Worm (Caenorhabditis elegans) whole organism, mixed stage, embryonic: Measurements from ENCODE around the gene C17F4.8.

Source experiments
- M03D4.4 ChIP-seq: sonication (generic microtip); optimal IDR thresholded peaks from 2 replicates; lab custom pipeline; 2017; ENCODE audit warnings: mild to moderate bottlenecking, missing genetic modification characterization, missing compliant biosample characterization
- bed-3 ChIP-seq: fragments of 200-800 bp; sonication (Bioruptor generic); optimal IDR thresholded peaks from 3 replicates; lab custom pipeline; 2018; ENCODE audit warnings: mild to moderate bottlenecking, missing genetic modification characterization, moderate library complexity, missing compliant biosample characterization
- blmp-1 ChIP-seq: fragments of 150-350 bp; optimal IDR thresholded peaks from 2 replicates; lab custom pipeline; 2014; ENCODE audit warnings: missing biosample characterization, missing genetic modification characterization
- ceh-39 ChIP-seq: fragments of 150-350 bp; optimal IDR thresholded peaks from 2 replicates; lab custom pipeline; 2014; ENCODE audit warnings: missing biosample characterization, missing genetic modification characterization
- ceh-43 ChIP-seq: fragments of 200-800 bp; sonication (Bioruptor generic); optimal IDR thresholded peaks from 2 replicates; lab custom pipeline; 2018; ENCODE audit warnings: mild to moderate bottlenecking, missing genetic modification characterization, moderate library complexity, missing compliant biosample characterization
- ceh-83 ChIP-seq: fragments of 200-800 bp; sonication (Bioruptor generic); optimal IDR thresholded peaks from 2 replicates; lab custom pipeline; 2018; ENCODE audit warnings: mild to moderate bottlenecking, missing genetic modification characterization, missing compliant biosample characterization
- ces-1 ChIP-seq: fragments of 150-350 bp; optimal IDR thresholded peaks from 2 replicates; lab custom pipeline; 2014; ENCODE audit warnings: missing biosample characterization, missing genetic modification reagents, missing genetic modification characterization
- drap-1 ChIP-seq: fragments of 200-800 bp; sonication (Bioruptor generic); optimal IDR thresholded peaks from 3 replicates; lab custom pipeline; 2018; ENCODE audit warnings: mild to moderate bottlenecking, missing genetic modification characterization, missing compliant biosample characterization
- elt-1 ChIP-seq: sonication (generic microtip); optimal IDR thresholded peaks from 2 replicates; lab custom pipeline; 2017; ENCODE audit warnings: missing genetic modification characterization, mild to moderate bottlenecking, missing compliant biosample characterization, antibody characterized with exemption, moderate library complexity, borderline replicate concordance; ENCODE audit not compliant: insufficient read depth
- elt-3 ChIP-seq: fragments of 150-350 bp; optimal IDR thresholded peaks from 2 replicates; lab custom pipeline; 2014; ENCODE audit warnings: missing biosample characterization, missing genetic modification characterization
- hlh-1 ChIP-seq: fragments of 150-350 bp; optimal IDR thresholded peaks from 2 replicates; lab custom pipeline; 2014; ENCODE audit warnings: missing biosample characterization, missing genetic modification reagents, missing genetic modification characterization
- lin-13 ChIP-seq: fragments of 150-350 bp; optimal IDR thresholded peaks from 2 replicates; lab custom pipeline; 2014; ENCODE audit warnings: missing biosample characterization, missing genetic modification characterization
- lin-32 ChIP-seq: fragments of 200-800 bp; sonication (Bioruptor generic); optimal IDR thresholded peaks from 2 replicates; lab custom pipeline; 2018; ENCODE audit warnings: mild to moderate bottlenecking, missing genetic modification characterization, missing compliant biosample characterization
- lsy-2 ChIP-seq: fragments of 150-350 bp; optimal IDR thresholded peaks from 2 replicates; lab custom pipeline; 2014; ENCODE audit warnings: missing biosample characterization, missing genetic modification characterization
- mab-5 ChIP-seq: fragments of 150-350 bp; optimal IDR thresholded peaks from 2 replicates; lab custom pipeline; 2014; ENCODE audit warnings: missing biosample characterization, missing genetic modification characterization
- mep-1 ChIP-seq: fragments of 150-350 bp; optimal IDR thresholded peaks from 2 replicates; lab custom pipeline; 2017; ENCODE audit warnings: missing biosample characterization, missing genetic modification reagents, missing genetic modification characterization, inconsistent platforms
- mls-2 ChIP-seq: sonication (generic microtip); optimal IDR thresholded peaks from 2 replicates; lab custom pipeline; 2016; ENCODE audit warnings: mild to moderate bottlenecking, missing genetic modification characterization, moderate library complexity, missing compliant biosample characterization
- nhr-12 ChIP-seq: fragments of 150-350 bp; optimal IDR thresholded peaks from 2 replicates; lab custom pipeline; 2014; ENCODE audit warnings: missing biosample characterization, missing genetic modification characterization
- nhr-2 ChIP-seq: fragments of 150-350 bp; optimal IDR thresholded peaks from 2 replicates; lab custom pipeline; 2014; ENCODE audit warnings: missing biosample characterization, missing genetic modification characterization
- nhr-237 ChIP-seq: fragments of 150-350 bp; optimal IDR thresholded peaks from 2 replicates; lab custom pipeline; 2014; ENCODE audit warnings: missing biosample characterization, missing genetic modification characterization
- nhr-28 ChIP-seq: fragments of 150-350 bp; optimal IDR thresholded peaks from 2 replicates; lab custom pipeline; 2014; ENCODE audit warnings: missing biosample characterization, missing genetic modification characterization
- nhr-76 ChIP-seq: sonication (generic microtip); optimal IDR thresholded peaks from 2 replicates; lab custom pipeline; 2017; ENCODE audit warnings: missing biosample characterization, missing genetic modification characterization
- pha-4 ChIP-seq: fragments of 150-350 bp; optimal IDR thresholded peaks from 2 replicates; lab custom pipeline; 2018; ENCODE audit warnings: missing biosample characterization, missing genetic modification reagents, missing genetic modification characterization
- sem-2 ChIP-seq: fragments of 200-800 bp; sonication (Bioruptor generic); optimal IDR thresholded peaks from 2 replicates; lab custom pipeline; 2018; ENCODE audit warnings: mild to moderate bottlenecking, missing genetic modification characterization, missing compliant biosample characterization
- snpc-4 ChIP-seq: fragments of 150-350 bp; optimal IDR thresholded peaks from 2 replicates; lab custom pipeline; 2014; ENCODE audit warnings: missing biosample characterization, missing genetic modification characterization
- sptf-1 ChIP-seq: sonication (generic microtip); optimal IDR thresholded peaks from 2 replicates; lab custom pipeline; 2017; ENCODE audit warnings: mild to moderate bottlenecking, missing genetic modification characterization, moderate library complexity, missing compliant biosample characterization
- tbx-8 ChIP-seq: fragments of 200-800 bp; sonication (Bioruptor generic); optimal IDR thresholded peaks from 2 replicates; lab custom pipeline; 2018; ENCODE audit warnings: mild to moderate bottlenecking, missing genetic modification characterization, moderate library complexity, missing compliant biosample characterization
- unc-120 ChIP-seq: sonication (generic microtip); optimal IDR thresholded peaks from 2 replicates; lab custom pipeline; 2017; ENCODE audit warnings: missing genetic modification characterization, missing compliant biosample characterization; ENCODE audit not compliant: poor library complexity, severe bottlenecking
- unc-39 ChIP-seq: fragments of 150-350 bp; optimal IDR thresholded peaks from 2 replicates; lab custom pipeline; 2014; ENCODE audit warnings: missing biosample characterization, missing genetic modification characterization
- unc-62 ChIP-seq: fragments of 150-350 bp; optimal IDR thresholded peaks from 2 replicates; lab custom pipeline; 2014; ENCODE audit warnings: missing biosample characterization, missing genetic modification reagents, missing genetic modification characterization
- zip-8 ChIP-seq: fragments of 150-350 bp; optimal IDR thresholded peaks from 2 replicates; lab custom pipeline; 2014; ENCODE audit warnings: missing biosample characterization, missing genetic modification characterization
- ztf-11 ChIP-seq: fragments of 150-350 bp; optimal IDR thresholded peaks from 2 replicates; lab custom pipeline; 2014; ENCODE audit warnings: missing biosample characterization, missing genetic modification characterization

Gene C17F4.8

DNA sequence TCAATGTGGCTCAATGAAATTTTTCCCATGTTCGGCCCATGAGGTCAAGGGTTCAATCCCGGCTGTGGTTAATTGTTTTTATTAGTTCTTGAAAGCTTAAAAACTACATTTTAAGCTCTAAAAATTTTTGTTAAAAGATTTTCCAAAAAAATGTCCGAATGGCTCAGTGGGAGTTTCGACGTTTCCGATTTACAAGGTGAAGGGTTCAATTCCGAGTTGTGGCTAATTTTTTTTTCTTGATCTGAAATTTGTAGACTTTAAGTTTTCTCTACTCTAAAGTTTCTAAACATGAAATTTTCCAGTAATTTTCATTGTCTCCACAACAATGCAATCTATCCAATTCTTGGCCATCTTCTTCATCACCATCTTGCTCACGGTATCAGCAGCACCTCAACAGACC, 27.9 kb upstream of the C17F4.8 start, which contains the start of gene F02E11.2:
TSS of gene F02E11.2 (plus strand) at position 301 of the 400 bp plus-strand sequence.
- TF ChIP-seq pha-4 (tag; lab: Kevin White, UChicago) (no peak), mls-2 (no peak), nhr-12 (tag; lab: Kevin White, UChicago) (no peak), tbx-8 (GFP tag; lab: Kevin White, UChicago) (no peak)

DNA sequence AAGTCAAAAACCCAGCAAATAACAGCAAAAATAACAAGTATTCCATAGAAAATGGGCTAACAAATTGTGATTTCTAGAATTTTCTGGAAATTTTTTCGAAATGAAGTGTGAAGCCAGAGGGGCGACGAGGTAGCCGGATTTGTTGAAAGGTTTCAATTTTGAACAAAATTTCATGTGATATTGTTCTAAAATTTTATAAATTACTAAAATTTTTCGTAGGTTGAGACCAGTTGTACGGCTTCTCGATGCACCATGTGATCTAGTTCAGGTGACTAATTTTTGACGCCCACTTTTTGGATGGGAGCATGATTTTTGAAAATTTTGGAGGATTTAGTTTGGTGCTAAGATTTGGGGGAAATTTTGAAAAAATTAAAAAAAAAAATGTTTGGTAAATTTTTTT, 24.6 kb upstream of the C17F4.8 start, which contains the start of gene gcy-19:
TSS of gene gcy-19 (minus strand) at position 101 of the 400 bp plus-strand sequence.
- no peak for TF ChIP-seq nhr-12 (tag; lab: Kevin White, UChicago)
- TF ChIP-seq elt-1 (tag; lab: Kevin White, UChicago) = no peak
- no peak for TF ChIP-seq M03D4.4
- no peak for TF ChIP-seq ceh-39 (tag; lab: Kevin White, UChicago)
- TF ChIP-seq sptf-1 = no peak
- TF ChIP-seq ztf-11 (tag; lab: Kevin White, UChicago) = no peak
- TF ChIP-seq unc-39 (tag; lab: Kevin White, UChicago) = no peak
- TF ChIP-seq nhr-28 (tag; lab: Kevin White, UChicago) = no peak
- no peak for TF ChIP-seq tbx-8 (GFP tag; lab: Kevin White, UChicago)
- TF ChIP-seq drap-1 (GFP tag; lab: Kevin White, UChicago) = no peak
- no peak for TF ChIP-seq nhr-76 (tag; lab: Kevin White, UChicago)
- TF ChIP-seq bed-3 (GFP tag; lab: Kevin White, UChicago) = no peak
- no peak for TF ChIP-seq hlh-1 (tag; lab: Kevin White, UChicago)
- no peak for TF ChIP-seq nhr-237 (tag; lab: Kevin White, UChicago)
- no peak for TF ChIP-seq lsy-2
- TF ChIP-seq lin-32 (GFP tag; lab: Kevin White, UChicago) = no peak
- TF ChIP-seq ceh-83 = no peak

- TF ChIP-seq drap-1 (GFP tag; lab: Kevin White, UChicago) (no peak), ces-1 (no peak), ceh-43 (no peak), nhr-12 (tag; lab: Kevin White, UChicago) (no peak), mep-1 (tag; lab: Kevin White, UChicago) (no peak), unc-62 (GFP tag; lab: Kevin White, UChicago) (no peak), mab-5 (tag; lab: Kevin White, UChicago) (no peak), nhr-2 (tag; lab: Kevin White, UChicago) (no peak), nhr-28 (tag; lab: Kevin White, UChicago) (no peak), lin-13 (tag; lab: Kevin White, UChicago) (no peak), elt-1 (tag; lab: Kevin White, UChicago) (no peak)
Measured at ce11 chrII:3251782-3252181, 17.2 kb upstream of the C17F4.8 start.

DNA sequence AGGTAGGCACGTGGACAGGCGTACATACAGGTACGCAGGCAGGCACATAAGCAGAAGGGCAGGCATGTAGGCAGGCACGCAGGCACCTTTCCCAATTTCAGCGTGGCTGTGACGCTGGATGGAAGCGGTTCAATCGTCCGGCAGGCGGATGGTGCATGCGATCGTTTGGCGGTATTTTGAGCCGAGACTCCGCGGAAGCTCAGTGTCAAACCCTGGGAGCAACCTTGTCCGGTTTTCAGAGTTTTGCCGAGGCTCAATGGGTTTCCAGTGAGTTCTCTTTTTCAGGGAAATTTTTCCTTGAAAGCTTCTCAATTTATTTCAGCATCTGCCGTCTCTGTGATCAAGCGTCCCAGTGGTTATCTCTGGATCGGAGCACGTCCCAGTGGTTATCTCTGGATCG, 15.6 kb upstream of the C17F4.8 start:
- TF ChIP-seq snpc-4 (no peak), ceh-39 (tag; lab: Kevin White, UChicago) (no peak), unc-62 (GFP tag; lab: Kevin White, UChicago) (no peak), M03D4.4 (no peak), ceh-43 (no peak), tbx-8 (GFP tag; lab: Kevin White, UChicago) (no peak), zip-8 (tag; lab: Kevin White, UChicago) (no peak), lin-13 (tag; lab: Kevin White, UChicago) (no peak), unc-39 (tag; lab: Kevin White, UChicago) (no peak), elt-1 (tag; lab: Kevin White, UChicago) (no peak), sem-2 (no peak), mep-1 (tag; lab: Kevin White, UChicago) (no peak), elt-3 (tag; lab: Kevin White, UChicago) (no peak), nhr-12 (tag; lab: Kevin White, UChicago) (no peak), bed-3 (GFP tag; lab: Kevin White, UChicago) (no peak), mls-2 (no peak), ztf-11 (tag; lab: Kevin White, UChicago) (no peak), nhr-76 (tag; lab: Kevin White, UChicago) (no peak), lin-32 (GFP tag; lab: Kevin White, UChicago) (no peak)

ce11 chrII:3249406-3249805, 14.8 kb upstream of the C17F4.8 start, which contains the start of gene clec-124:
TSS of gene clec-124 (plus strand) at chrII:3249706.
- TF ChIP-seq blmp-1 (tag; lab: Kevin White, UChicago) (no peak), unc-120 (no peak), mep-1 (tag; lab: Kevin White, UChicago) (no peak)
